Worm (Caenorhabditis elegans) whole organism, L1 larva: Measurements from ENCODE around the gene idpp-3.

Experiments used
- ceh-82 ChIP-seq, 3 experiments: fragments of 150-350 bp in 1 of 3; sonication (generic microtip) in 2 of 3; optimal IDR thresholded peaks; 2 replicates each; lab custom pipeline; 2014 to 2017; ENCODE audit warnings: missing biosample characterization in 3 of 3, missing genetic modification characterization in 3 of 3
- fkh-10 ChIP-seq: sonication (generic microtip); optimal IDR thresholded peaks from 2 replicates; lab custom pipeline; 2017; ENCODE audit warnings: missing biosample characterization, missing genetic modification reagents, missing genetic modification characterization
- fkh-4 ChIP-seq: sonication (generic microtip); optimal IDR thresholded peaks from 2 replicates; lab custom pipeline; 2016; ENCODE audit warnings: missing compliant biosample characterization, missing genetic modification characterization, borderline replicate concordance
- jun-1 ChIP-seq: fragments of 150-350 bp; optimal IDR thresholded peaks from 2 replicates; lab custom pipeline; 2014; ENCODE audit warnings: missing biosample characterization, missing genetic modification reagents, missing genetic modification characterization
- lir-3 ChIP-seq: sonication (generic microtip); optimal IDR thresholded peaks from 2 replicates; lab custom pipeline; 2016; ENCODE audit warnings: mild to moderate bottlenecking, missing genetic modification characterization, moderate library complexity, missing compliant biosample characterization; ENCODE audit not compliant: poor library complexity
- mdl-1 ChIP-seq, 2 experiments: fragments of 150-350 bp; optimal IDR thresholded peaks; 2 replicates each; lab custom pipeline; 2014 to 2017; ENCODE audit warnings: missing biosample characterization in 2 of 2, missing genetic modification characterization in 2 of 2, inconsistent platforms in 1 of 2
- mep-1 ChIP-seq: fragments of 150-350 bp; optimal IDR thresholded peaks from 2 replicates; lab custom pipeline; 2014; ENCODE audit warnings: missing biosample characterization, missing genetic modification characterization
- nhr-20 ChIP-seq: sonication (generic microtip); optimal IDR thresholded peaks from 2 replicates; lab custom pipeline; 2016; ENCODE audit warnings: mild to moderate bottlenecking, missing genetic modification characterization, missing compliant biosample characterization
- nhr-237 ChIP-seq: fragments of 150-350 bp; optimal IDR thresholded peaks from 2 replicates; lab custom pipeline; 2014; ENCODE audit warnings: missing biosample characterization, missing genetic modification characterization
- pqm-1 ChIP-seq: sonication (generic microtip); optimal IDR thresholded peaks from 3 replicates; lab custom pipeline; 2017; ENCODE audit warnings: missing biosample characterization, missing genetic modification characterization
- unc-62 ChIP-seq: fragments of 150-350 bp; optimal IDR thresholded peaks from 2 replicates; lab custom pipeline; 2014; ENCODE audit warnings: missing biosample characterization, missing genetic modification reagents, missing genetic modification characterization
- vab-15 ChIP-seq: sonication (generic microtip); optimal IDR thresholded peaks from 2 replicates; lab custom pipeline; 2017; ENCODE audit warnings: missing genotype, mild to moderate bottlenecking, missing genetic modification characterization, missing compliant biosample characterization

ce11 chrX:14954548-14954947, 6.8 kb downstream of the idpp-3 start, which contains the start of gene pag-3:
- TF ChIP-seq mep-1 (tag; lab: Kevin White, UChicago) (no peak), lir-3 (tag; lab: Kevin White, UChicago) (no peak), ceh-82 (tag; optimal IDR thresholded peaks at IDR 0.05; lab: Kevin White, UChicago) (no peak), fkh-4 (no peak), vab-15 (tag; lab: Kevin White, UChicago) (no peak), fkh-10 (GFP tag; lab: Kevin White, UChicago) (no peak), pqm-1 (no peak), jun-1 (tag; lab: Kevin White, UChicago) (no peak), nhr-237 (tag; lab: Kevin White, UChicago) (no peak), mdl-1 (tag; optimal IDR thresholded peaks at IDR 0.05; lab: Kevin White, UChicago) (no peak), unc-62 (GFP tag; lab: Kevin White, UChicago) (no peak), nhr-20 (no peak)
